Worm (Caenorhabditis elegans): ENCODE data around the gene Y44A6D.1.
A peak's percentile ranks its signal among the peaks of the same experiment; 100 is the strongest.

Y44A6D.1 gene

DNA sequence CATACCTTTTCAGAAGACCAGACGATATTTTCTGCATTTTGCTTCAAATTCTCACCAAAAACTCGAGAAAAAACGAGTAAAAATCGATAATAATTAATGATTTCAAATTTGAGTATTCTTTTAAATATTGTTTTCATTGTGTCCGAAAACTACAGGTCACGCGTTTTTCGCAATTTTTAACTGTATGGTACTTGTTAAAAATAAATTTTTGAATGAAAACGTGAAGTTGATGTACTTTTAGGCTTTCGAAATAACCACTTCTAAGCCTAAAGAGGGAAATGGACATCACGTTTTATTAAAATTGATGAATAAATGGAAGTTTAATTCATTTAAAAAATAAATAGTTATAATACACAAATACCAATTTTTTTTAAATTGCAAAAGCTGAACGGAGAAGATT is 13.1 kb upstream of the Y44A6D.1 start, which contains the start of gene Y44A6D.5:
Gene Y44A6D.5, minus strand, starts transcription at position 101 of the 400 bp plus-strand sequence.
- TF ChIP-seq fkh-6 (tag; optimal IDR thresholded peaks at IDR 0.05) (no peak), ceh-9 (tag; optimal IDR thresholded peaks at IDR 0.05) (no peak), ceh-6 (GFP tag; optimal IDR thresholded peaks at IDR 0.05) (no peak), unc-42 (tag; optimal IDR thresholded peaks at IDR 0.05) (no peak), ahr-1 (tag; optimal IDR thresholded peaks at IDR 0.05) (no peak), hlh-15 (tag; optimal IDR thresholded peaks at IDR 0.05) (no peak), ttx-3 (tag; optimal IDR thresholded peaks at IDR 0.05) (no peak), syd-9 (tag; optimal IDR thresholded peaks at IDR 0.05) (no peak), mec-3 (tag; optimal IDR thresholded peaks at IDR 0.05; ENCODE audit: borderline replicate concordance) (no peak), ceh-18 (tag; optimal IDR thresholded peaks at IDR 0.05) (no peak), che-1 (tag; optimal IDR thresholded peaks at IDR 0.05) (no peak), ceh-30 (tag; optimal IDR thresholded peaks at IDR 0.05) (no peak)

DNA sequence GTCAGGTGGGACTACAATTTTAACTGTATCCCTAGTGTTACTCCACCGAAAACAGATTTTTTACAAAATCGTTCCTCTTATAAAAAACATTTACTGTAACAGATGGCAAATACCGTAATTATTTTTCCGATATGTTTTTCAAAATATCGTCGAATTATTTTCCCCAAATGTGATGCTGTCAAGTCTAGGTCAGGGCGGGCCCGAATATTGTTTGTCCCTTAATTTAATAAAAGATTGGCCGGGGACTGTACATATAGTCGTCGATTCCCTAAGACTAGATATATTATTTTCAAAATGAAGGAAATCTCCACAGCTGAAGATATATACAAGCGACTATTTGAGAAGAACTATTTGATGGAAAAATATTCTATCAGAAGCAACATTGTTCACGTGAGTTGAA is 8.1 kb upstream of the Y44A6D.1 start, which contains the start of gene sdf-9:
Gene sdf-9, plus strand, starts transcription at position 301 of the 400 bp plus-strand sequence.
- TF ChIP-seq tbx-7 (tag; optimal IDR thresholded peaks at IDR 0.05) (no peak), unc-42 (tag; optimal IDR thresholded peaks at IDR 0.05) (no peak), fax-1 (tag; optimal IDR thresholded peaks at IDR 0.05) (no peak), fkh-10 (GFP tag; optimal IDR thresholded peaks at IDR 0.05) (no peak), lin-11 (tag; optimal IDR thresholded peaks at IDR 0.05) (no peak), ahr-1 (tag; optimal IDR thresholded peaks at IDR 0.05) (no peak), ceh-48 (tag; optimal IDR thresholded peaks at IDR 0.05) (no peak), C08G9.2 (tag; optimal IDR thresholded peaks at IDR 0.05) (no peak), dve-1 (tag; optimal IDR thresholded peaks at IDR 0.05) (no peak), ceh-19 (GFP tag; optimal IDR thresholded peaks at IDR 0.05) (no peak), sox-4 (tag; optimal IDR thresholded peaks at IDR 0.05) (no peak), hlh-15 (tag; optimal IDR thresholded peaks at IDR 0.05) (no peak), lim-6 (tag; optimal IDR thresholded peaks at IDR 0.05) (no peak), madf-2 (tag; optimal IDR thresholded peaks at IDR 0.05) (no peak), F13H6.1 (tag; optimal IDR thresholded peaks at IDR 0.05) (no peak), npax-4 (tag; optimal IDR thresholded peaks at IDR 0.05) (no peak), ttx-3 (tag; optimal IDR thresholded peaks at IDR 0.05) (no peak), unc-3 (GFP tag; conservative IDR thresholded peaks at IDR 0.05) (no peak), unc-3 (tag; optimal IDR thresholded peaks at IDR 0.05) (no peak), nfya-1 (tag; optimal IDR thresholded peaks at IDR 0.05) (no peak)

DNA sequence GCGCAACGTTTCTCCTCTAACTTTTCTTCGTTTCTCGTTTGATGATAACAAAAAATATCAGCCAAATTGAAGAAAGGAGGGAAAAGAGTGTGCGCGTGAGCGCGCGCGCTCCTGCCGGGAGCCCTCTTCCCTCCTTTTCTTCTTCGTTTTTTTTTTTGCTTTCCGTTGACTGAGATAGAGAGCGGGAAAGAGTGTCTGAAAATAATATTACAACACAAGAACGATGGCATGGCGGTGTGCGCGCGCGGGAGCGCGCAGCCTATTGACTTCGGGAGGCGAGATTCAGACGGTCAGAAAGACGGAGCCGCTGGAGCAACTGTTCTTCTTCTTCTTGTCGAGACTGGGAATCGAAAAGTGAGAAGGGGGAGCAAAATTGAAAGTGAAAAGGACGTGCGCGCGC is 3.9 kb upstream of the Y44A6D.1 start:
- TF ChIP-seq ceh-18 (tag; optimal IDR thresholded peaks at IDR 0.05) (peak; percentile 92), ceh-34 (tag; optimal IDR thresholded peaks at IDR 0.05) (peak; percentile 29), ceh-19 (GFP tag; optimal IDR thresholded peaks at IDR 0.05) (no peak), nfya-1 (tag; optimal IDR thresholded peaks at IDR 0.05) (peak; percentile 17), pros-1 (tag; optimal IDR thresholded peaks at IDR 0.05) (no peak), fax-1 (tag; optimal IDR thresholded peaks at IDR 0.05) (no peak), rnt-1 (tag; optimal IDR thresholded peaks at IDR 0.05) (peak; percentile 62), syd-9 (tag; optimal IDR thresholded peaks at IDR 0.05) (peak; percentile 29), lin-11 (tag; optimal IDR thresholded peaks at IDR 0.05) (no peak), pat-9 (tag; optimal IDR thresholded peaks at IDR 0.05) (peak; percentile 45)

DNA sequence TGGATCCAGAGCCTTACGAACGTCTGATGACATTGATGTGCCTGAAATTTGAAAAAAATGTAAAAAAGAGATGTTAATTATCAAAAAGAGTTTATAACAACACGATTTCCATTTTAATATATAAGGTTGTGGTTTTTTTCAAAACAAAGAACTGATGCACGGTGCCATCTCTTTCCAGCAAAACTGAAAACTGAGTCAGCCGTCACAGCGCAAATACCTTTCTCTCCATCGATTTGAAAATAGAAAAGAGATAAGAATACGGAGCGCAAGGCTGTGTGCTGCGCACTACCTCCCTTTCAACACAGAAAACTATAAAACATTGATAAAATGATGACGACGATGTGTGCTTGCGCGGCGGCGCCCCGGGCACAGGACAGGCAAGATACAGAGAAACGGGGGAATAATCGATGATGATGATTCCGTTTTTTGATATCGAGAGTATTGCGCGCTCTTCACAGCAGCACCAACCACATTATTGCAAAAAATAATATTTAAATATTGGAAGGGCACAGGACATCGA is 2.6 kb upstream of the Y44A6D.1 start, which contains the start of gene Y44A6D.3:
Gene Y44A6D.3, minus strand, starts transcription at position 51 of the 520 bp plus-strand sequence.
- TF ChIP-seq odd-2 (tag; optimal IDR thresholded peaks at IDR 0.05) (no peak), hlh-8 (tag; optimal IDR thresholded peaks at IDR 0.05) (no peak), fax-1 (tag; optimal IDR thresholded peaks at IDR 0.05) (no peak), unc-55 (GFP tag; optimal IDR thresholded peaks at IDR 0.05) (no peak), dmd-4 (tag; optimal IDR thresholded peaks at IDR 0.05; ENCODE audit: borderline replicate concordance) (no peak), ama-1 (optimal IDR thresholded peaks at IDR 0.05) (no peak), che-1 (tag; optimal IDR thresholded peaks at IDR 0.05) (no peak), pax-1 (tag; optimal IDR thresholded peaks at IDR 0.05) (no peak), pqm-1 (tag; optimal IDR thresholded peaks at IDR 0.05) (no peak), hlh-6 (tag; optimal IDR thresholded peaks at IDR 0.05) (no peak), C38D4.7 (GFP tag; optimal IDR thresholded peaks at IDR 0.05) (no peak), hlh-30 (tag; optimal IDR thresholded peaks at IDR 0.05; ENCODE audit: insufficient read depth) (no peak)
